Fruit fly (Drosophila melanogaster) whole organism, embryonic: ENCODE data around the gene CG15034.
A peak's percentile ranks its signal among the peaks of the same experiment; 100 is the strongest.

ENCODE experiments used
- Atf3 ChIP-seq: fragments of 200-800 bp; sonication (Bioruptor generic); optimal IDR thresholded peaks from 3 replicates; lab custom pipeline; 2016; ENCODE audit warnings: missing biosample characterization, missing genetic modification characterization
- B-H2 ChIP-seq: fragments of 200-800 bp; sonication (Bioruptor generic); optimal IDR thresholded peaks from 2 replicates; lab custom pipeline; 2018; ENCODE audit warnings: missing biosample characterization, mild to moderate bottlenecking, missing genetic modification characterization
- C15 ChIP-seq: fragments of 200-800 bp; sonication (Bioruptor generic); IDR thresholded peaks from 3 replicates; pipeline ENCODE4 v1.3.6; 2022; ENCODE audit warnings: missing biosample characterization, missing genetic modification characterization
- CG10431 ChIP-seq: fragments of 200-800 bp; sonication (Bioruptor generic); optimal IDR thresholded peaks from 3 replicates; lab custom pipeline; 2018; ENCODE audit warnings: missing biosample characterization, mild to moderate bottlenecking, missing genetic modification characterization
- CG11723 ChIP-seq: fragments of 200-800 bp; sonication (Bioruptor generic); optimal IDR thresholded peaks from 2 replicates; lab custom pipeline; 2017; ENCODE audit warnings: missing biosample characterization, mild to moderate bottlenecking, missing genetic modification characterization
- CG17361 ChIP-seq: fragments of 200-800 bp; sonication (Bioruptor generic); IDR thresholded peaks from 3 replicates; pipeline ENCODE4 v1.3.6; 2022; ENCODE audit warnings: missing biosample characterization, missing genetic modification characterization
- CG17568 ChIP-seq: fragments of 200-800 bp; sonication (Bioruptor generic); optimal IDR thresholded peaks from 2 replicates; lab custom pipeline; 2018; ENCODE audit warnings: missing biosample characterization, mild to moderate bottlenecking, missing genetic modification characterization, moderate library complexity
- CG2129 ChIP-seq: fragments of 200-800 bp; sonication (Bioruptor generic); IDR thresholded peaks from 2 replicates; pipeline ENCODE4 v1.3.6; 2022; ENCODE audit warnings: missing biosample characterization, missing genetic modification characterization; ENCODE audit not compliant: partially characterized antibody
- CG2889 ChIP-seq: fragments of 200-800 bp; sonication (Bioruptor generic); IDR thresholded peaks from 3 replicates; pipeline ENCODE4 v1.3.6; 2022; ENCODE audit warnings: missing biosample characterization, missing genetic modification characterization
- CG3065 ChIP-seq: fragments of 200-800 bp; sonication (Bioruptor generic); optimal IDR thresholded peaks from 2 replicates; lab custom pipeline; 2016; ENCODE audit warnings: missing biosample characterization, missing genetic modification characterization
- CG32532 ChIP-seq: fragments of 200-800 bp; sonication (Bioruptor generic); IDR thresholded peaks from 2 replicates; pipeline ENCODE4 v1.3.6; 2022; ENCODE audit warnings: missing biosample characterization, missing genetic modification characterization
- CG3847 ChIP-seq: fragments of 200-800 bp; sonication (Bioruptor generic); IDR thresholded peaks from 2 replicates; pipeline ENCODE4 v1.3.6; 2022; ENCODE audit warnings: missing biosample characterization, missing genetic modification characterization
- CG42726 ChIP-seq: fragments of 200-800 bp; sonication (Bioruptor generic); IDR thresholded peaks from 2 replicates; pipeline ENCODE4 v1.3.6; 2022; ENCODE audit warnings: missing biosample characterization, missing genetic modification characterization; ENCODE audit not compliant: partially characterized antibody
- CG4360 ChIP-seq: fragments of 200-800 bp; sonication (Bioruptor generic); IDR thresholded peaks from 2 replicates; pipeline ENCODE4 v1.3.6; 2022; ENCODE audit warnings: missing biosample characterization, missing genetic modification characterization
- CG6175 ChIP-seq: fragments of 200-800 bp; sonication (Bioruptor generic); IDR thresholded peaks from 3 replicates; pipeline ENCODE4 v1.3.6; 2022; ENCODE audit warnings: missing biosample characterization, missing genetic modification characterization
- CG7372 ChIP-seq: fragments of 200-800 bp; sonication (Bioruptor generic); IDR thresholded peaks from 2 replicates; pipeline ENCODE4 v1.3.6; 2022; ENCODE audit warnings: missing biosample characterization, missing genetic modification characterization
- CG8388 ChIP-seq: fragments of 200-800 bp; sonication (Bioruptor generic); optimal IDR thresholded peaks from 2 replicates; lab custom pipeline; 2019; ENCODE audit warnings: missing biosample characterization, mild to moderate bottlenecking, missing genetic modification characterization, moderate library complexity
- CG9876 ChIP-seq: fragments of 200-800 bp; sonication (Bioruptor generic); optimal IDR thresholded peaks from 2 replicates; lab custom pipeline; 2016; ENCODE audit warnings: missing biosample characterization, missing genetic modification characterization
- Deaf1 ChIP-seq: fragments of 200-800 bp; optimal IDR thresholded peaks from 3 replicates; lab custom pipeline; 2019; ENCODE audit warnings: missing biosample characterization, mild to moderate bottlenecking, missing genetic modification characterization, moderate library complexity
- ERR ChIP-seq: fragments of 200-800 bp; sonication (Bioruptor generic); optimal IDR thresholded peaks from 2 replicates; lab custom pipeline; 2016; ENCODE audit warnings: missing biosample characterization, missing genetic modification characterization
- HLHmδ ChIP-seq: fragments of 200-800 bp; sonication (Bioruptor generic); optimal IDR thresholded peaks from 2 replicates; lab custom pipeline; 2018; ENCODE audit warnings: missing biosample characterization, mild to moderate bottlenecking, missing genetic modification characterization, moderate library complexity
- MTF-1 ChIP-seq: fragments of 200-800 bp; sonication (Bioruptor generic); optimal IDR thresholded peaks from 2 replicates; lab custom pipeline; 2018; ENCODE audit warnings: missing biosample characterization, mild to moderate bottlenecking, missing genetic modification characterization, borderline replicate concordance
- NC2β ChIP-seq: fragments of 200-800 bp; sonication (Bioruptor generic); optimal IDR thresholded peaks from 2 replicates; lab custom pipeline; 2016; ENCODE audit warnings: missing biosample characterization, missing genetic modification characterization
- Nf-YC ChIP-seq: fragments of 200-800 bp; optimal IDR thresholded peaks from 3 replicates; lab custom pipeline; 2019; ENCODE audit warnings: missing biosample characterization, mild to moderate bottlenecking, missing genetic modification characterization, moderate library complexity
- Opbp ChIP-seq: fragments of 200-800 bp; sonication (Bioruptor generic); IDR thresholded peaks from 3 replicates; pipeline ENCODE4 v1.3.6; 2022; ENCODE audit warnings: missing biosample characterization, missing genetic modification characterization; ENCODE audit not compliant: partially characterized antibody
- Rfx ChIP-seq: fragments of 200-800 bp; sonication (Bioruptor generic); IDR thresholded peaks from 2 replicates; pipeline ENCODE4 v1.3.6; 2022; ENCODE audit warnings: missing biosample characterization, missing genetic modification characterization
- Xbp1 ChIP-seq: fragments of 200-800 bp; sonication (Bioruptor generic); optimal IDR thresholded peaks from 3 replicates; lab custom pipeline; 2016; ENCODE audit warnings: missing biosample characterization, mild to moderate bottlenecking, missing genetic modification characterization
- crol ChIP-seq: fragments of 200-800 bp; sonication (Bioruptor generic); IDR thresholded peaks from 2 replicates; pipeline ENCODE4 v1.3.6; 2022; ENCODE audit warnings: missing biosample characterization, missing genetic modification characterization
- ewg ChIP-seq: fragments of 200-800 bp; sonication (Bioruptor generic); optimal IDR thresholded peaks from 3 replicates; lab custom pipeline; 2017; ENCODE audit warnings: mild to moderate bottlenecking, missing biosample characterization, missing genetic modification reagents, missing genetic modification characterization
- ftz-f1 ChIP-seq: fragments of 200-800 bp; sonication (Bioruptor generic); optimal IDR thresholded peaks from 2 replicates; lab custom pipeline; 2016; ENCODE audit warnings: missing biosample characterization, missing genetic modification characterization
- gem ChIP-seq: fragments of 200-800 bp; sonication (Bioruptor generic); optimal IDR thresholded peaks from 2 replicates; lab custom pipeline; 2019; ENCODE audit warnings: missing biosample characterization, mild to moderate bottlenecking, missing genetic modification characterization, moderate library complexity
- her ChIP-seq: fragments of 200-800 bp; sonication (Bioruptor generic); optimal IDR thresholded peaks from 2 replicates; lab custom pipeline; 2016; ENCODE audit warnings: missing biosample characterization, missing genetic modification characterization
- insv ChIP-seq, 2 experiments: fragments of 200-800 bp; sonication (Bioruptor generic); optimal IDR thresholded peaks; 3 replicates each; lab custom pipeline; 2016 to 2018; ENCODE audit warnings: missing biosample characterization in 2 of 2, missing genetic modification characterization in 2 of 2
- jing ChIP-seq: fragments of 200-800 bp; sonication (Bioruptor generic); optimal IDR thresholded peaks from 2 replicates; lab custom pipeline; 2018; ENCODE audit warnings: missing biosample characterization, mild to moderate bottlenecking, missing genetic modification characterization
- jumu ChIP-seq: fragments of 200-800 bp; sonication (Bioruptor generic); optimal IDR thresholded peaks from 3 replicates; lab custom pipeline; 2016; ENCODE audit warnings: missing biosample characterization, missing genetic modification characterization
- kay ChIP-seq: fragments of 200-800 bp; sonication (Bioruptor generic); optimal IDR thresholded peaks from 2 replicates; lab custom pipeline; 2016; ENCODE audit warnings: missing biosample characterization, missing genetic modification characterization
- lov ChIP-seq, 2 experiments: fragments of 200-800 bp in 1 of 2; fragments of >200 bp in 1 of 2; sonication (Bioruptor generic) in 1 of 2; IDR thresholded peaks in 1 of 2; optimal IDR thresholded peaks in 1 of 2; 2 replicates in 1 of 2; 3 replicates in 1 of 2; pipeline versions ENCODE4 v1.3.6 to Lab custom; 2017 to 2022; ENCODE audit warnings: missing biosample characterization in 1 of 2, missing genetic modification characterization in 1 of 2
- nau ChIP-seq: fragments of 200-800 bp; sonication (Bioruptor generic); optimal IDR thresholded peaks from 3 replicates; lab custom pipeline; 2017; ENCODE audit warnings: missing biosample characterization, mild to moderate bottlenecking, missing genetic modification characterization, missing genetic modification reagents
- odd ChIP-seq: fragments of 200-800 bp; sonication (Bioruptor generic); optimal IDR thresholded peaks from 2 replicates; lab custom pipeline; 2017; ENCODE audit warnings: missing biosample characterization, mild to moderate bottlenecking, missing genetic modification characterization
- p53 ChIP-seq: fragments of 200-800 bp; sonication (Bioruptor generic); optimal IDR thresholded peaks from 2 replicates; lab custom pipeline; 2016; ENCODE audit warnings: missing biosample characterization, missing genetic modification characterization
- sens ChIP-seq: fragments of 200-800 bp; sonication (Bioruptor generic); peaks from one replicate; lab custom pipeline; 2016; ENCODE audit warnings: missing biosample characterization, missing genetic modification characterization
- shn ChIP-seq: fragments of 200-800 bp; sonication (Bioruptor generic); optimal IDR thresholded peaks from 3 replicates; lab custom pipeline; 2016; ENCODE audit warnings: missing biosample characterization, missing genetic modification characterization
- sim ChIP-seq: fragments of 200-800 bp; sonication (Bioruptor generic); IDR thresholded peaks from 2 replicates; pipeline ENCODE4 v1.3.6; 2022; ENCODE audit warnings: missing biosample characterization, missing genetic modification characterization
- sr ChIP-seq: fragments of 200-800 bp; sonication (Bioruptor generic); IDR thresholded peaks from 3 replicates; pipeline ENCODE4 v1.3.6; 2022; ENCODE audit warnings: missing biosample characterization, missing genetic modification characterization
- stwl ChIP-seq: fragments of 200-800 bp; sonication (Bioruptor generic); optimal IDR thresholded peaks from 3 replicates; lab custom pipeline; 2018; ENCODE audit warnings: missing biosample characterization, mild to moderate bottlenecking, missing genetic modification characterization, moderate library complexity
- tio ChIP-seq: fragments of 200-800 bp; sonication (Bioruptor generic); optimal IDR thresholded peaks from 2 replicates; lab custom pipeline; 2017; ENCODE audit warnings: missing biosample characterization, missing genetic modification characterization, inconsistent platforms
- tna ChIP-seq: fragments of 200-800 bp; sonication (Bioruptor generic); IDR thresholded peaks from 2 replicates; pipeline ENCODE4 v1.3.6; 2022; ENCODE audit warnings: missing biosample characterization, missing genetic modification characterization; ENCODE audit not compliant: partially characterized antibody
- twi ChIP-seq: fragments of 200-800 bp; optimal IDR thresholded peaks from 2 replicates; lab custom pipeline; 2019; ENCODE audit warnings: missing biosample characterization, mild to moderate bottlenecking, missing genetic modification characterization, moderate library complexity
- wdn ChIP-seq: fragments of 200-800 bp; sonication (Bioruptor generic); IDR thresholded peaks from 2 replicates; pipeline ENCODE4 v1.3.6; 2022; ENCODE audit warnings: missing biosample characterization, missing genetic modification characterization
- zen2 ChIP-seq: fragments of 200-800 bp; sonication (Bioruptor generic); IDR thresholded peaks from 3 replicates; pipeline ENCODE4 v1.3.6; 2022; ENCODE audit warnings: missing biosample characterization, missing genetic modification characterization; ENCODE audit not compliant: partially characterized antibody

The CG15034 gene

dm6 chrX:7339610-7340326, 7.5 kb downstream of the CG15034 start (continued):
- TF ChIP-seq ERR (GFP tag; lab: Kevin White, UChicago) (no peak), CG11723 (GFP tag; lab: Kevin White, UChicago) (no peak), Opbp (GFP tag; lab: Robert Waterston, UW) (no peak), shn (GFP tag; lab: Kevin White, UChicago) (no peak), Rfx (GFP tag; lab: Robert Waterston, UW) (no peak), CG17361 (GFP tag; lab: Robert Waterston, UW) (no peak), tna (GFP tag; lab: Robert Waterston, UW) (no peak), kay (GFP tag; lab: Kevin White, UChicago) (no peak), Deaf1 (tag; lab: Kevin White, UChicago) (no peak), MTF-1 (GFP tag; lab: Kevin White, UChicago) (no peak), CG9876 (no peak), p53 (GFP tag; lab: Kevin White, UChicago) (no peak), ewg (GFP tag; lab: Kevin White, UChicago) (no peak), crol (no peak), lov (optimal IDR thresholded peaks at IDR 0.05; lab: Kevin White, UChicago) (no peak), lov (GFP tag; IDR thresholded peaks at IDR 0.05; lab: Robert Waterston, UW) (no peak), CG6175 (GFP tag; lab: Robert Waterston, UW) (no peak), CG17568 (no peak), her (GFP tag; lab: Kevin White, UChicago) (no peak), insv (GFP tag; optimal IDR thresholded peaks at IDR 0.05; lab: Kevin White, UChicago) (no peak), sim (GFP tag; lab: Robert Waterston, UW) (no peak), CG7372 (GFP tag; lab: Robert Waterston, UW) (no peak), tio (GFP tag; lab: Kevin White, UChicago) (no peak), gem (tag; lab: Kevin White, UChicago) (no peak), nau (GFP tag; lab: Kevin White, UChicago) (no peak), sr (no peak), CG3065 (GFP tag; lab: Kevin White, UChicago) (no peak), B-H2 (GFP tag; lab: Kevin White, UChicago) (no peak), Xbp1 (peak; percentile 11), HLHmδ (GFP tag; lab: Kevin White, UChicago) (no peak), CG2129 (no peak), twi (tag; lab: Kevin White, UChicago) (no peak), jumu (GFP tag; lab: Kevin White, UChicago) (no peak), CG2889 (GFP tag; lab: Robert Waterston, UW) (no peak), odd (GFP tag; lab: Kevin White, UChicago) (no peak), wdn (GFP tag; lab: Robert Waterston, UW) (no peak), stwl (no peak), CG32532 (no peak), Nf-YC (tag; lab: Kevin White, UChicago) (no peak), CG3847 (no peak), CG10431 (peak; percentile 61), C15 (no peak), sens (GFP tag; lab: Kevin White, UChicago) (peak; percentile 71), zen2 (GFP tag; lab: Robert Waterston, UW) (no peak), CG42726 (GFP tag; lab: Robert Waterston, UW) (no peak), jing (GFP tag; lab: Kevin White, UChicago) (no peak), CG4360 (GFP tag; lab: Robert Waterston, UW) (peak; percentile 50), NC2β (GFP tag; lab: Kevin White, UChicago) (no peak), Atf3 (GFP tag; lab: Kevin White, UChicago) (no peak), CG8388 (GFP tag; lab: Kevin White, UChicago) (no peak), ftz-f1 (GFP tag; lab: Kevin White, UChicago) (no peak)
